Worm (Caenorhabditis elegans) whole organism, mixed stage, embryonic: Measurements from ENCODE around the gene fbxo-11.2.

Experiments used
- bed-3 ChIP-seq: fragments of 200-800 bp; sonication (Bioruptor generic); optimal IDR thresholded peaks from 3 replicates; lab custom pipeline; 2018; ENCODE audit warnings: mild to moderate bottlenecking, missing genetic modification characterization, moderate library complexity, missing compliant biosample characterization
- ceh-39 ChIP-seq: fragments of 150-350 bp; optimal IDR thresholded peaks from 2 replicates; lab custom pipeline; 2014; ENCODE audit warnings: missing biosample characterization, missing genetic modification characterization
- cnd-1 ChIP-seq: fragments of 200-800 bp; sonication (Bioruptor generic); optimal IDR thresholded peaks from 2 replicates; lab custom pipeline; 2018; ENCODE audit warnings: mild to moderate bottlenecking, missing genetic modification characterization, missing compliant biosample characterization
- drap-1 ChIP-seq: fragments of 200-800 bp; sonication (Bioruptor generic); optimal IDR thresholded peaks from 3 replicates; lab custom pipeline; 2018; ENCODE audit warnings: mild to moderate bottlenecking, missing genetic modification characterization, missing compliant biosample characterization
- elt-1 ChIP-seq: sonication (generic microtip); optimal IDR thresholded peaks from 2 replicates; lab custom pipeline; 2017; ENCODE audit warnings: missing genetic modification characterization, mild to moderate bottlenecking, missing compliant biosample characterization, antibody characterized with exemption, moderate library complexity, borderline replicate concordance; ENCODE audit not compliant: insufficient read depth
- elt-3 ChIP-seq: fragments of 150-350 bp; optimal IDR thresholded peaks from 2 replicates; lab custom pipeline; 2014; ENCODE audit warnings: missing biosample characterization, missing genetic modification characterization
- mab-5 ChIP-seq: fragments of 150-350 bp; optimal IDR thresholded peaks from 2 replicates; lab custom pipeline; 2014; ENCODE audit warnings: missing biosample characterization, missing genetic modification characterization
- nhr-237 ChIP-seq: fragments of 150-350 bp; optimal IDR thresholded peaks from 2 replicates; lab custom pipeline; 2014; ENCODE audit warnings: missing biosample characterization, missing genetic modification characterization
- pha-4 ChIP-seq: fragments of 150-350 bp; optimal IDR thresholded peaks from 2 replicates; lab custom pipeline; 2018; ENCODE audit warnings: missing biosample characterization, missing genetic modification reagents, missing genetic modification characterization
- snpc-4 ChIP-seq: fragments of 150-350 bp; optimal IDR thresholded peaks from 2 replicates; lab custom pipeline; 2014; ENCODE audit warnings: missing biosample characterization, missing genetic modification characterization
- sptf-1 ChIP-seq: sonication (generic microtip); optimal IDR thresholded peaks from 2 replicates; lab custom pipeline; 2017; ENCODE audit warnings: mild to moderate bottlenecking, missing genetic modification characterization, moderate library complexity, missing compliant biosample characterization
- unc-62 ChIP-seq: fragments of 150-350 bp; optimal IDR thresholded peaks from 2 replicates; lab custom pipeline; 2014; ENCODE audit warnings: missing biosample characterization, missing genetic modification reagents, missing genetic modification characterization

DNA sequence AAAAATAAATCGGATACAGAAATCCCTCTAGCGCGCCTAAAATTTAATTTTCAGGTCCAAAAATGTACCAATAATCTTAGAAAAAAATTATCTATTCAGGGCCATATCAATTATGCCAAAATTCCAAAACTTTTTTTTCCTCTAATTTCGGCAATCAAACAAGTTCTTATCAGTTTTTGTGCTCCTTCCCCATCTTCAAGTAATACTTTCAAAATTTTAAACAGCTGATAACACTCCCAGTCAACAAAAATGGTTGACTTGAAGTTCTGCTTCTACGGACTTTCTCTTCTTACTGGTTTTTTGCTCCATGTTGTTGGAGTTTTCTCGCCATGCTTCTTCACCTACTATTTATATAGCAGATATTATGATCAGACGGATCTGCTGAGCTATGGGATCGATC is 32.3 kb downstream of the fbxo-11.2 start, which contains the start of gene clc-23:
- TF ChIP-seq unc-62 (GFP tag; lab: Kevin White, UChicago) (no peak), drap-1 (no peak), snpc-4 (tag; lab: Kevin White, UChicago) (no peak), elt-1 (tag; lab: Kevin White, UChicago) (no peak), bed-3 (GFP tag; lab: Kevin White, UChicago) (no peak), cnd-1 (tag; lab: Kevin White, UChicago) (no peak), mab-5 (tag; lab: Kevin White, UChicago) (no peak), elt-3 (tag; lab: Kevin White, UChicago) (no peak), pha-4 (tag; lab: Kevin White, UChicago) (no peak), sptf-1 (tag; lab: Kevin White, UChicago) (no peak), ceh-39 (tag; lab: Kevin White, UChicago) (no peak), nhr-237 (no peak)
